Worm (Caenorhabditis elegans) whole organism, midembryonic: ENCODE data around the gene sel-8.

ENCODE experiments used
- klf-2 ChIP-seq: fragments of 200-800 bp; sonication (Bioruptor generic); conservative IDR thresholded peaks from 2 replicates; pipeline ENCODE4 v1.3.6; 2022; ENCODE audit warnings: missing genetic modification reagents, missing genetic modification characterization, missing compliant biosample characterization
- tab-1 ChIP-seq: fragments of 200-800 bp; sonication (Bioruptor generic); IDR thresholded peaks from 2 replicates; pipeline ENCODE4 v1.3.6; 2022; ENCODE audit warnings: missing genetic modification characterization, missing compliant biosample characterization
- ztf-23 ChIP-seq: fragments of 200-800 bp; sonication (Bioruptor generic); IDR thresholded peaks from 2 replicates; pipeline ENCODE4 v1.3.6; 2022; ENCODE audit warnings: missing genetic modification reagents, missing genetic modification characterization, missing compliant biosample characterization

DNA sequence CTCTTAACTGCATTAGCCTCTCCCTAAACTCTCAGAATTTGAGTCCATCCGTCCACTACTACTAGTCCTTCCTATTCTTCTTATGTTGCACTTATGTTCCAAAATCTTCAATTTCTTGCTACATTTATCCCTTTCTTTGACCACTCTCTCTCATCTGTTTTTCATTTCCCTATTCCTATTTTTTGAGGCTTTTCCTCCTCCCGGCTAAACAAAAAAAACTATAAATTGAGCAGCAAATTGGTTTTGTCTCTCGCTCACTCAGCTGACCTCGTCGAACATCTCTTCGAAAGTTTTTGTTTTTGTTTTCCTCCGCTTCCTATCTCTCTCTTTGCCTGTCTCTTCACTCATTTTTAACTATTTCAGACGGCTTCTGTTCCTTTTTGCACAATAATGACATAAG, 36.6 kb downstream of the sel-8 start, which contains the start of gene ptp-1:
- no peak for TF ChIP-seq tab-1
- TF ChIP-seq klf-2: no peak
- no peak for TF ChIP-seq ztf-23 (GFP tag; lab: Robert Waterston, UW)
